Fruit fly (Drosophila melanogaster) whole organism, wandering third instar larva: Measurements from ENCODE around the gene CG5276.

Experiments used
- Abd-B ChIP-seq: fragments of >200 bp; optimal IDR thresholded peaks from 2 replicates; lab custom pipeline; 2017; ENCODE audit warnings: missing biosample characterization, missing genetic modification characterization
- CG32264 ChIP-seq: fragments of 200-800 bp; sonication (Bioruptor generic); optimal IDR thresholded peaks from 2 replicates; lab custom pipeline; 2016; ENCODE audit warnings: missing biosample characterization, missing genetic modification characterization
- CG9705 ChIP-seq: fragments of 200-800 bp; sonication (Bioruptor generic); optimal IDR thresholded peaks from 2 replicates; lab custom pipeline; 2018; ENCODE audit warnings: missing biosample characterization, mild to moderate bottlenecking, missing genetic modification characterization
- CrebA ChIP-seq: fragments of 200-800 bp; sonication (Bioruptor generic); optimal IDR thresholded peaks from 2 replicates; lab custom pipeline; 2016; ENCODE audit warnings: missing biosample characterization, mild to moderate bottlenecking, missing genetic modification characterization, borderline replicate concordance
- Dfd ChIP-seq: fragments of >200 bp; optimal IDR thresholded peaks from 2 replicates; lab custom pipeline; 2017; ENCODE audit warnings: missing biosample characterization, missing genetic modification characterization
- Dif ChIP-seq: fragments of 200-275, 200-300 bp; sonication (Bioruptor generic); optimal IDR thresholded peaks from 2 replicates; lab custom pipeline; 2018; ENCODE audit warnings: missing biosample characterization, missing genetic modification characterization; ENCODE audit not compliant: partially characterized antibody
- GATAd ChIP-seq: sonication (Bioruptor generic); optimal IDR thresholded peaks from 2 replicates; lab custom pipeline; 2016; ENCODE audit warnings: missing biosample characterization, missing genetic modification characterization
- HLH106 ChIP-seq: fragments of 200-800 bp; optimal IDR thresholded peaks from 3 replicates; lab custom pipeline; 2019; ENCODE audit warnings: missing biosample characterization, mild to moderate bottlenecking, missing genetic modification characterization, moderate library complexity
- Hnf4 ChIP-seq: fragments of 200-800 bp; sonication (Bioruptor generic); optimal IDR thresholded peaks from 2 replicates; lab custom pipeline; 2016; ENCODE audit warnings: missing biosample characterization, mild to moderate bottlenecking, missing genetic modification characterization
- Hr78 ChIP-seq: fragments of >200 bp; optimal IDR thresholded peaks from 2 replicates; lab custom pipeline; 2017; ENCODE audit warnings: missing biosample characterization, missing genetic modification characterization
- Hr83 ChIP-seq: fragments of 200-300 bp; sonication (Bioruptor generic); optimal IDR thresholded peaks from 2 replicates; lab custom pipeline; 2016; ENCODE audit warnings: missing biosample characterization, mild to moderate bottlenecking, missing genetic modification characterization, moderate library complexity; ENCODE audit not compliant: poor library complexity, severe bottlenecking
- Mio ChIP-seq: sonication (Bioruptor generic); optimal IDR thresholded peaks from 2 replicates; lab custom pipeline; 2016; ENCODE audit warnings: missing biosample characterization, missing genetic modification characterization
- Myc ChIP-seq: fragments of >200 bp; optimal IDR thresholded peaks from 2 replicates; lab custom pipeline; 2017
- N ChIP-seq: fragments of >200 bp; optimal IDR thresholded peaks from 2 replicates; lab custom pipeline; 2018; ENCODE audit warnings: missing biosample characterization, missing external identifiers, missing genetic modification characterization
- OdsH ChIP-seq: fragments of 200-800 bp; sonication (Bioruptor generic); optimal IDR thresholded peaks from 2 replicates; lab custom pipeline; 2016; ENCODE audit warnings: missing biosample characterization, mild to moderate bottlenecking, missing genetic modification characterization
- Rel ChIP-seq, 2 experiments: fragments of 200-800 bp; sonication (Bioruptor generic) in 1 of 2; optimal IDR thresholded peaks; 2 replicates in 1 of 2; 3 replicates in 1 of 2; lab custom pipeline; 2016 to 2019; ENCODE audit warnings: mild to moderate bottlenecking in 2 of 2, missing biosample characterization in 2 of 2, missing genetic modification characterization in 2 of 2, moderate library complexity in 1 of 2
- Sp1 ChIP-seq: fragments of 200-800 bp; sonication (Bioruptor generic); optimal IDR thresholded peaks from 3 replicates; lab custom pipeline; 2019; ENCODE audit warnings: missing biosample characterization, mild to moderate bottlenecking, missing genetic modification characterization, moderate library complexity
- Vsx2 ChIP-seq: fragments of 200-300, 225-300 bp; sonication (Bioruptor generic); optimal IDR thresholded peaks from 2 replicates; lab custom pipeline; 2018; ENCODE audit warnings: missing biosample characterization, missing genetic modification characterization; ENCODE audit not compliant: partially characterized antibody
- br ChIP-seq: fragments of 200-800 bp; sonication (Bioruptor generic); optimal IDR thresholded peaks from 2 replicates; lab custom pipeline; 2016; ENCODE audit warnings: missing biosample characterization, missing genetic modification characterization
- dl ChIP-seq, 2 experiments: fragments of 175-275, 200-275 bp in 1 of 2; fragments of 200-275 bp in 1 of 2; sonication (Bioruptor generic); optimal IDR thresholded peaks; lab custom pipeline; 2018; ENCODE audit warnings: mild to moderate bottlenecking in 2 of 2, missing biosample characterization in 2 of 2, missing genetic modification characterization in 2 of 2, moderate library complexity in 2 of 2; ENCODE audit not compliant: partially characterized antibody in 2 of 2, insufficient read depth in 1 of 2
- dmrt93B ChIP-seq: fragments of 200-800 bp; sonication (Bioruptor generic); optimal IDR thresholded peaks from 2 replicates; lab custom pipeline; 2018; ENCODE audit warnings: missing biosample characterization, mild to moderate bottlenecking, missing genetic modification characterization
- dsf ChIP-seq: sonication (Bioruptor generic); optimal IDR thresholded peaks from 2 replicates; lab custom pipeline; 2016; ENCODE audit warnings: missing biosample characterization, missing genetic modification characterization, borderline replicate concordance
- ey ChIP-seq: fragments of 200-800 bp; sonication (Bioruptor generic); optimal IDR thresholded peaks from 2 replicates; lab custom pipeline; 2016; ENCODE audit warnings: missing biosample characterization, missing genetic modification characterization
- foxo ChIP-seq, 2 experiments: fragments of 200-800 bp; sonication (Bioruptor generic); optimal IDR thresholded peaks; 2 replicates in 1 of 2; 3 replicates in 1 of 2; lab custom pipeline; 2016 to 2017; ENCODE audit warnings: missing biosample characterization in 2 of 2, missing genetic modification characterization in 2 of 2
- fru ChIP-seq: fragments of 200-800 bp; sonication (Bioruptor generic); optimal IDR thresholded peaks from 3 replicates; lab custom pipeline; 2016; ENCODE audit warnings: missing biosample characterization, mild to moderate bottlenecking, missing genetic modification characterization
- h ChIP-seq: fragments of 200-800 bp; sonication (Bioruptor generic); optimal IDR thresholded peaks from 3 replicates; lab custom pipeline; 2016; ENCODE audit warnings: missing biosample characterization, mild to moderate bottlenecking, missing genetic modification characterization
- jim ChIP-seq: fragments of 175-275, 200-325 bp; sonication (Bioruptor generic); optimal IDR thresholded peaks from 2 replicates; lab custom pipeline; 2016; ENCODE audit warnings: missing biosample characterization, mild to moderate bottlenecking, missing genetic modification characterization
- lola ChIP-seq: fragments of >200 bp; optimal IDR thresholded peaks from 2 replicates; lab custom pipeline; 2017; ENCODE audit warnings: missing biosample characterization, missing genetic modification characterization
- pan ChIP-seq: fragments of >200 bp; optimal IDR thresholded peaks from 2 replicates; lab custom pipeline; 2017
- psq ChIP-seq: fragments of 200-800 bp; sonication (Bioruptor generic); optimal IDR thresholded peaks from 3 replicates; lab custom pipeline; 2017; ENCODE audit warnings: missing biosample characterization, mild to moderate bottlenecking, missing genetic modification characterization, moderate library complexity
- rgr ChIP-seq: fragments of 200-800 bp; sonication (Bioruptor generic); optimal IDR thresholded peaks from 3 replicates; lab custom pipeline; 2016; ENCODE audit warnings: missing biosample characterization, mild to moderate bottlenecking, missing genetic modification characterization
- sage ChIP-seq: fragments of 200-800 bp; sonication (Bioruptor generic); optimal IDR thresholded peaks from 2 replicates; lab custom pipeline; 2016; ENCODE audit warnings: missing biosample characterization, mild to moderate bottlenecking, missing genetic modification characterization
- sv ChIP-seq: fragments of 200-800 bp; sonication (Bioruptor generic); optimal IDR thresholded peaks from 3 replicates; lab custom pipeline; 2016; ENCODE audit warnings: missing biosample characterization, missing genetic modification characterization
- tai ChIP-seq: sonication (Bioruptor generic); optimal IDR thresholded peaks from 2 replicates; lab custom pipeline; 2016; ENCODE audit warnings: missing biosample characterization, missing genetic modification characterization
- usp ChIP-seq: fragments of >200 bp; optimal IDR thresholded peaks from 2 replicates; lab custom pipeline; 2017; ENCODE audit warnings: missing biosample characterization, missing genetic modification characterization
- woc ChIP-seq: sonication (Bioruptor generic); optimal IDR thresholded peaks from 2 replicates; lab custom pipeline; 2016; ENCODE audit warnings: missing biosample characterization, mild to moderate bottlenecking, missing genetic modification characterization

The CG5276 gene

dm6 chr3R:11418568-11418967, 13.0 kb upstream of the CG5276 start, which contains the start of the genes bumpel and CG45676:
Gene bumpel (minus strand): TSS chr3R:11418668.
Gene CG45676 (plus strand): TSS chr3R:11418885.
- no peak for TF ChIP-seq Hr83 (GFP tag; lab: Kevin White, UChicago)
- TF ChIP-seq Dfd (GFP tag; lab: Kevin White, UChicago), result no peak
- no peak for TF ChIP-seq CG32264 (GFP tag; lab: Kevin White, UChicago)
- no peak for TF ChIP-seq Mio
- TF ChIP-seq foxo (GFP tag; optimal IDR thresholded peaks at IDR 0.05; lab: Kevin White, UChicago), result no peak
- TF ChIP-seq Dif (GFP tag; lab: Kevin White, UChicago), result no peak
- TF ChIP-seq woc (GFP tag; lab: Kevin White, UChicago), result no peak
- TF ChIP-seq jim, result no peak
- no peak for TF ChIP-seq psq
- TF ChIP-seq dsf, result no peak
- TF ChIP-seq HLH106 (tag; lab: Kevin White, UChicago), result no peak
- no peak for TF ChIP-seq h (GFP tag; lab: Kevin White, UChicago)
- TF ChIP-seq Hnf4 (GFP tag; lab: Kevin White, UChicago), result no peak
- TF ChIP-seq Hr78 (GFP tag; lab: Kevin White, UChicago), result no peak
- TF ChIP-seq br (GFP tag; lab: Kevin White, UChicago), result no peak
- TF ChIP-seq pan (lab: Kevin White, UChicago), result no peak
- no peak for TF ChIP-seq N (GFP tag; lab: Kevin White, UChicago)
- no peak for TF ChIP-seq GATAd (GFP tag; lab: Kevin White, UChicago)
- TF ChIP-seq tai (GFP tag; lab: Kevin White, UChicago), result no peak

dm6 chr3R:11421643-11422122, 9.9 kb upstream of the CG5276 start, which contains the start of the genes ninaG and Sptz:
Gene ninaG (minus strand): TSS chr3R:11421693.
Gene Sptz (plus strand): TSS chr3R:11422092.
- TF ChIP-seq dsf (no peak), HLH106 (tag; lab: Kevin White, UChicago) (peak; percentile 93), ey (peak; percentile 96), Hr83 (GFP tag; lab: Kevin White, UChicago) (peak; percentile 71), OdsH (peak; percentile 93), rgr (GFP tag; lab: Kevin White, UChicago) (peak; percentile 95), jim (no peak), h (GFP tag; lab: Kevin White, UChicago) (peak; percentile 96), psq (peak; percentile 86), dmrt93B (GFP tag; lab: Kevin White, UChicago) (peak; percentile 93), CG32264 (GFP tag; lab: Kevin White, UChicago) (peak; percentile 66), foxo (GFP tag; optimal IDR thresholded peaks at IDR 0.05; lab: Kevin White, UChicago) (peak; percentile 25 to 97), Myc (lab: Kevin White, UChicago) (peak; percentile 98), lola (GFP tag; lab: Kevin White, UChicago) (no peak), Dfd (GFP tag; lab: Kevin White, UChicago) (no peak), usp (GFP tag; lab: Kevin White, UChicago) (no peak), CG9705 (GFP tag; lab: Kevin White, UChicago) (peak; percentile 78), GATAd (GFP tag; lab: Kevin White, UChicago) (peak; percentile 76), Sp1 (GFP tag; lab: Kevin White, UChicago) (peak; percentile 89), Mio (peak; percentile 72), woc (GFP tag; lab: Kevin White, UChicago) (peak; percentile 96), br (GFP tag; lab: Kevin White, UChicago) (peak; percentile 95), fru (GFP tag; lab: Kevin White, UChicago) (peak; percentile 95), sv (GFP tag; lab: Kevin White, UChicago) (peak; percentile 96), Vsx2 (no peak)

dm6 chr3R:11429814-11430213, 1.7 kb upstream of the CG5276 start, which contains the start of gene Dtd:
Gene Dtd (plus strand): TSS chr3R:11430061.
- TF ChIP-seq rgr (GFP tag; lab: Kevin White, UChicago) (no peak), sage (GFP tag; lab: Kevin White, UChicago) (no peak), Vsx2 (no peak), usp (GFP tag; lab: Kevin White, UChicago) (no peak), dl (GFP tag; optimal IDR thresholded peaks at IDR 0.05; lab: Kevin White, UChicago; ENCODE audit: insufficient read depth in 1 of 2, partially characterized antibody in 2 of 2) (no peak), br (GFP tag; lab: Kevin White, UChicago) (no peak), Dfd (GFP tag; lab: Kevin White, UChicago) (no peak), ey (no peak), Hr78 (GFP tag; lab: Kevin White, UChicago) (no peak), HLH106 (tag; lab: Kevin White, UChicago) (no peak), jim (no peak), Myc (lab: Kevin White, UChicago) (no peak), psq (no peak), Rel (GFP tag; optimal IDR thresholded peaks at IDR 0.05; lab: Kevin White, UChicago) (no peak), Rel (tag; optimal IDR thresholded peaks at IDR 0.05; lab: Kevin White, UChicago) (no peak), CrebA (no peak), Abd-B (GFP tag; lab: Kevin White, UChicago) (no peak), CG32264 (GFP tag; lab: Kevin White, UChicago) (no peak), pan (lab: Kevin White, UChicago) (no peak)
